Fruit fly (Drosophila melanogaster) whole organism, embryonic: ENCODE measurements around the gene Gpo3.
A peak's percentile ranks its signal among the peaks of the same experiment; 100 is the strongest.

Experiments
- Abd-B ChIP-seq: fragments of 200-800 bp; sonication (Bioruptor generic); optimal IDR thresholded peaks from 2 replicates; lab custom pipeline; 2018; ENCODE audit warnings: missing biosample characterization, mild to moderate bottlenecking, missing genetic modification characterization, moderate library complexity
- Atf-2 ChIP-seq: fragments of 200-800 bp; sonication (Bioruptor generic); optimal IDR thresholded peaks from 2 replicates; lab custom pipeline; 2016; ENCODE audit warnings: missing biosample characterization, missing genetic modification characterization
- Atf6 ChIP-seq: fragments of 200-800 bp; sonication (Bioruptor generic); IDR thresholded peaks from 2 replicates; pipeline ENCODE4 v1.3.6; 2022; ENCODE audit warnings: missing biosample characterization, missing genetic modification characterization
- C15 ChIP-seq: fragments of 200-800 bp; sonication (Bioruptor generic); IDR thresholded peaks from 3 replicates; pipeline ENCODE4 v1.3.6; 2022; ENCODE audit warnings: missing biosample characterization, missing genetic modification characterization
- CG10147 ChIP-seq: fragments of 200-800 bp; sonication (Bioruptor generic); optimal IDR thresholded peaks from 2 replicates; lab custom pipeline; 2019; ENCODE audit warnings: missing biosample characterization, mild to moderate bottlenecking, missing genetic modification characterization, moderate library complexity
- CG10979 ChIP-seq: fragments of 200-800 bp; sonication (Bioruptor generic); optimal IDR thresholded peaks from 2 replicates; lab custom pipeline; 2018; ENCODE audit warnings: missing biosample characterization, mild to moderate bottlenecking, missing genetic modification characterization, moderate library complexity
- CG11696 ChIP-seq: fragments of 200-800 bp; sonication (Bioruptor generic); IDR thresholded peaks from 2 replicates; pipeline ENCODE4 v1.3.6; 2022; ENCODE audit warnings: missing biosample characterization, missing genetic modification characterization
- CG13287 ChIP-seq: fragments of 200-800 bp; sonication (Bioruptor generic); IDR thresholded peaks from 2 replicates; pipeline ENCODE4 v1.3.6; 2022; ENCODE audit warnings: missing biosample characterization, missing genetic modification characterization; ENCODE audit not compliant: partially characterized antibody
- CG13894 ChIP-seq: fragments of 200-800 bp; sonication (Bioruptor generic); optimal IDR thresholded peaks from 3 replicates; lab custom pipeline; 2018; ENCODE audit warnings: missing biosample characterization, mild to moderate bottlenecking, missing genetic modification characterization, moderate library complexity
- CG14710 ChIP-seq: fragments of 200-800 bp; sonication (Bioruptor generic); optimal IDR thresholded peaks from 3 replicates; lab custom pipeline; 2019; ENCODE audit warnings: missing biosample characterization, mild to moderate bottlenecking, missing genetic modification characterization, moderate library complexity
- CG14860 ChIP-seq: fragments of 200-800 bp; sonication (Bioruptor generic); IDR thresholded peaks from 3 replicates; pipeline ENCODE4 v1.3.6; 2022; ENCODE audit warnings: missing biosample characterization, missing genetic modification characterization; ENCODE audit not compliant: partially characterized antibody
- CG15269 ChIP-seq: fragments of 200-800 bp; sonication (Bioruptor generic); optimal IDR thresholded peaks from 2 replicates; lab custom pipeline; 2018; ENCODE audit warnings: missing biosample characterization, mild to moderate bottlenecking, missing genetic modification characterization, moderate library complexity
- CG1529 ChIP-seq: fragments of 200-800 bp; sonication (Bioruptor generic); optimal IDR thresholded peaks from 3 replicates; lab custom pipeline; 2018; ENCODE audit warnings: missing biosample characterization, missing genetic modification characterization
- CG15479 ChIP-seq: fragments of 200-800 bp; sonication (Bioruptor generic); optimal IDR thresholded peaks from 3 replicates; lab custom pipeline; 2019; ENCODE audit warnings: missing biosample characterization, mild to moderate bottlenecking, missing genetic modification characterization, moderate library complexity
- CG16815 ChIP-seq: fragments of 200-800 bp; sonication (Bioruptor generic); optimal IDR thresholded peaks from 3 replicates; lab custom pipeline; 2017; ENCODE audit warnings: missing biosample characterization, mild to moderate bottlenecking, missing genetic modification characterization
- CG2116 ChIP-seq: fragments of 200-800 bp; sonication (Bioruptor generic); optimal IDR thresholded peaks from 3 replicates; lab custom pipeline; 2018; ENCODE audit warnings: missing biosample characterization, mild to moderate bottlenecking, missing genetic modification characterization
- CG2875 ChIP-seq: fragments of 200-800 bp; sonication (Bioruptor generic); optimal IDR thresholded peaks from 2 replicates; lab custom pipeline; 2017; ENCODE audit warnings: missing biosample characterization, mild to moderate bottlenecking, missing genetic modification characterization, missing genetic modification reagents
- CG2889 ChIP-seq: fragments of 200-800 bp; sonication (Bioruptor generic); IDR thresholded peaks from 3 replicates; pipeline ENCODE4 v1.3.6; 2022; ENCODE audit warnings: missing biosample characterization, missing genetic modification characterization
- CG30431 ChIP-seq: fragments of 200-800 bp; sonication (Bioruptor generic); optimal IDR thresholded peaks from 2 replicates; lab custom pipeline; 2017; ENCODE audit warnings: missing biosample characterization, missing genetic modification characterization
- CG3847 ChIP-seq: fragments of 200-800 bp; sonication (Bioruptor generic); IDR thresholded peaks from 2 replicates; pipeline ENCODE4 v1.3.6; 2022; ENCODE audit warnings: missing biosample characterization, missing genetic modification characterization
- CG43689 ChIP-seq: fragments of 200-800 bp; sonication (Bioruptor generic); IDR thresholded peaks from 2 replicates; pipeline ENCODE4 v1.3.6; 2022; ENCODE audit warnings: missing biosample characterization, missing genetic modification characterization
- CG4424 ChIP-seq: fragments of 200-800 bp; sonication (Bioruptor generic); optimal IDR thresholded peaks from 3 replicates; lab custom pipeline; 2016; ENCODE audit warnings: missing biosample characterization, missing genetic modification characterization
- CG5245 ChIP-seq: fragments of 200-800 bp; sonication (Bioruptor generic); optimal IDR thresholded peaks from 3 replicates; lab custom pipeline; 2016; ENCODE audit warnings: missing biosample characterization, missing genetic modification characterization
- CG6683 ChIP-seq: fragments of 200-800 bp; sonication (Bioruptor generic); optimal IDR thresholded peaks from 2 replicates; lab custom pipeline; 2017; ENCODE audit warnings: missing biosample characterization, mild to moderate bottlenecking, missing genetic modification characterization, missing genetic modification reagents
- CG8765 ChIP-seq: fragments of 200-800 bp; sonication (Bioruptor generic); IDR thresholded peaks from 2 replicates; pipeline ENCODE4 v1.3.6; 2022; ENCODE audit warnings: missing biosample characterization, missing genetic modification characterization
- Chrac-16 ChIP-seq: fragments of 200-800 bp; sonication (Bioruptor generic); optimal IDR thresholded peaks from 3 replicates; lab custom pipeline; 2016; ENCODE audit warnings: missing biosample characterization, missing genetic modification characterization
- Fer2 ChIP-seq: fragments of 200-800 bp; sonication (Bioruptor generic); optimal IDR thresholded peaks from 2 replicates; lab custom pipeline; 2018; ENCODE audit warnings: missing biosample characterization, mild to moderate bottlenecking, missing genetic modification characterization, moderate library complexity
- H15 ChIP-seq: fragments of 200-800 bp; sonication (Bioruptor generic); IDR thresholded peaks from 3 replicates; pipeline ENCODE4 v1.3.6; 2022; ENCODE audit warnings: missing biosample characterization, missing genetic modification characterization
- HHEX ChIP-seq: fragments of 200-800 bp; sonication (Bioruptor generic); optimal IDR thresholded peaks from 3 replicates; lab custom pipeline; 2017; ENCODE audit warnings: missing biosample characterization, mild to moderate bottlenecking, missing genetic modification characterization, missing genetic modification reagents
- HLH3B ChIP-seq: fragments of 200-800 bp; sonication (Bioruptor generic); IDR thresholded peaks from 2 replicates; pipeline ENCODE4 v1.3.6; 2022; ENCODE audit warnings: missing biosample characterization, missing genetic modification characterization
- MESR4 ChIP-seq: fragments of 200-800 bp; sonication (Bioruptor generic); optimal IDR thresholded peaks from 2 replicates; lab custom pipeline; 2018; ENCODE audit warnings: missing biosample characterization, mild to moderate bottlenecking, missing genetic modification characterization, moderate library complexity
- Mes4 ChIP-seq: fragments of 200-800 bp; sonication (Bioruptor generic); optimal IDR thresholded peaks from 2 replicates; lab custom pipeline; 2016; ENCODE audit warnings: missing biosample characterization, missing genetic modification characterization
- ac ChIP-seq: fragments of 200-800 bp; sonication (Bioruptor generic); optimal IDR thresholded peaks from 3 replicates; lab custom pipeline; 2017; ENCODE audit warnings: missing biosample characterization, mild to moderate bottlenecking, missing genetic modification characterization
- da ChIP-seq: fragments of 200-800 bp; sonication (Bioruptor generic); optimal IDR thresholded peaks from 2 replicates; lab custom pipeline; 2016; ENCODE audit warnings: missing biosample characterization, missing genetic modification characterization
- ems ChIP-seq: fragments of 200-800 bp; sonication (Bioruptor generic); optimal IDR thresholded peaks from 3 replicates; lab custom pipeline; 2016; ENCODE audit warnings: missing biosample characterization, missing genetic modification characterization
- eyg ChIP-seq: fragments of 200-800 bp; sonication (Bioruptor generic); optimal IDR thresholded peaks from 3 replicates; lab custom pipeline; 2016; ENCODE audit warnings: missing biosample characterization, missing genetic modification characterization
- fd102C ChIP-seq: fragments of 200-800 bp; sonication (Bioruptor generic); optimal IDR thresholded peaks from 2 replicates; lab custom pipeline; 2018; ENCODE audit warnings: missing biosample characterization, mild to moderate bottlenecking, missing genetic modification characterization, moderate library complexity
- org-1 ChIP-seq: fragments of 200-800 bp; sonication (Bioruptor generic); optimal IDR thresholded peaks from 2 replicates; lab custom pipeline; 2017; ENCODE audit warnings: missing biosample characterization, missing genetic modification characterization
- prd ChIP-seq, 3 experiments: fragments of >200 bp in 2 of 3; fragments of 200-800 bp in 1 of 3; sonication (Bioruptor generic) in 1 of 3; optimal IDR thresholded peaks in 2 of 3; IDR thresholded peaks in 1 of 3; 2 replicates in 2 of 3; 3 replicates in 1 of 3; pipeline versions ENCODE4 v1.3.6 to Lab custom; 2017 to 2022; ENCODE audit warnings: missing biosample characterization in 1 of 3, missing genetic modification characterization in 1 of 3
- ro ChIP-seq: fragments of 200-800 bp; sonication (Bioruptor generic); IDR thresholded peaks from 2 replicates; pipeline ENCODE4 v1.3.6; 2022; ENCODE audit warnings: missing biosample characterization, missing genetic modification characterization
- sd ChIP-seq: fragments of 200-800 bp; sonication (Bioruptor generic); optimal IDR thresholded peaks from 3 replicates; lab custom pipeline; 2018; ENCODE audit warnings: missing biosample characterization, mild to moderate bottlenecking, missing genetic modification characterization, moderate library complexity
- shn ChIP-seq: fragments of 200-800 bp; sonication (Bioruptor generic); optimal IDR thresholded peaks from 3 replicates; lab custom pipeline; 2016; ENCODE audit warnings: missing biosample characterization, missing genetic modification characterization
- toy ChIP-seq: fragments of 200-800 bp; sonication (Bioruptor generic); IDR thresholded peaks from 2 replicates; pipeline ENCODE4 v1.3.6; 2022; ENCODE audit warnings: missing biosample characterization, missing genetic modification characterization
- tup ChIP-seq: fragments of 200-800 bp; sonication (Bioruptor generic); optimal IDR thresholded peaks from 2 replicates; lab custom pipeline; 2016; ENCODE audit warnings: missing biosample characterization, mild to moderate bottlenecking, missing genetic modification characterization, moderate library complexity
- unc-4 ChIP-seq: fragments of 200-800 bp; sonication (Bioruptor generic); IDR thresholded peaks from 2 replicates; pipeline ENCODE4 v1.3.6; 2022; ENCODE audit warnings: missing biosample characterization, missing genetic modification characterization; ENCODE audit not compliant: partially characterized antibody
- wdn ChIP-seq: fragments of 200-800 bp; sonication (Bioruptor generic); IDR thresholded peaks from 2 replicates; pipeline ENCODE4 v1.3.6; 2022; ENCODE audit warnings: missing biosample characterization, missing genetic modification characterization
- wor ChIP-seq: fragments of 200-800 bp; sonication (Bioruptor generic); IDR thresholded peaks from 2 replicates; pipeline ENCODE4 v1.3.6; 2022; ENCODE audit warnings: missing biosample characterization, missing genetic modification characterization
- yki ChIP-seq: fragments of >200 bp; optimal IDR thresholded peaks from 3 replicates; lab custom pipeline; 2018
- z ChIP-seq: fragments of 200-800 bp; sonication (Bioruptor generic); IDR thresholded peaks from 3 replicates; pipeline ENCODE4 v1.3.6; 2022; ENCODE audit warnings: missing biosample characterization, missing genetic modification characterization
- zfh1 ChIP-seq: fragments of 200-800 bp; sonication (Bioruptor generic); IDR thresholded peaks from 3 replicates; pipeline ENCODE4 v1.3.6; 2022; ENCODE audit warnings: missing biosample characterization, missing genetic modification characterization

The Gpo3 gene

DNA sequence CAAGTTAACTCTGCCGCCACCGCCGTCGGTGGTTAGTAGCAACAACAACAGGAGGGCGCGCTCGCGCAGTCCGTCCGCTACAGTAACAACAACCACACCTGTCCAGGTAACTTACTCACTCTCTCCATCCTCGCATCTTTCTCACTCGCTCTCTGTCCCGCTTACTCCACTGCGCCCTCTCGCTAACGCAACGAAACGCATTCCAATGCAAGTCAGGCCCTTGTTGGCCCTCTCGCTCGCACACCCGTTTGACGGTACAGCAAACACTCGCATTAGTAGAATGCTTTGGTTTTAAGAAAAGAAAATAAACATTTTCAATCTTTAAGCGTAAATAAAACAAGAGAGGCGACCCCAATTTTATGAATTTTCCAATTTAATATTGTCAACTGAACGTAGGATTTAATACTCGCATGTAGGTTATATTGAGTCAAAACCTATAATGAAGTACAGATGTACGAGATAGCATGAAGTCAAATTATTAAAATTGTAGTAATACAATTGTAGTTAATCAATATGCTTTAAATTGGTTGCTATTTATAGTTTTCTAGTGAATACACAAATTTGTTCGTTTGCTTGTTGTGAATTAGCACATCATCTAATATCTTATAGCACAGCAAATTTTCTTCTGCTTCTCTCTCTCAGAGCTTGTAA lies 41.9 kb upstream of the Gpo3 start (continued):
- TF ChIP-seq toy (GFP tag; lab: Robert Waterston, UW) (no peak), CG10147 (GFP tag; lab: Kevin White, UChicago) (no peak), yki (lab: Kevin White, UChicago) (no peak), org-1 (GFP tag; lab: Kevin White, UChicago) (no peak), prd (optimal IDR thresholded peaks at IDR 0.05; lab: Kevin White, UChicago) (no peak), prd (GFP tag; IDR thresholded peaks at IDR 0.05; lab: Robert Waterston, UW) (no peak; the same call in 2 of the 3 replicates), Abd-B (GFP tag; lab: Kevin White, UChicago) (no peak), H15 (no peak), Mes4 (GFP tag; lab: Kevin White, UChicago) (peak; percentile 13), ac (GFP tag; lab: Kevin White, UChicago) (no peak), sd (peak; percentile 95), CG10979 (tag; lab: Kevin White, UChicago) (peak; percentile 45), Fer2 (tag; lab: Kevin White, UChicago) (no peak), CG13287 (GFP tag; lab: Robert Waterston, UW) (no peak), zfh1 (peak; percentile 12; the same call in 1 of the 3 replicates), CG14710 (peak; percentile 19), CG11696 (GFP tag; lab: Robert Waterston, UW) (no peak), eyg (GFP tag; lab: Kevin White, UChicago) (no peak), HHEX (no peak), da (GFP tag; lab: Kevin White, UChicago) (no peak), Atf-2 (GFP tag; lab: Kevin White, UChicago) (peak; percentile 6), shn (GFP tag; lab: Kevin White, UChicago) (peak; percentile 15), CG2889 (0 out of 3 replicates have a peak, but pooled peaks have one; percentile 28), CG4424 (GFP tag; lab: Kevin White, UChicago) (peak; percentile 26), CG16815 (GFP tag; lab: Kevin White, UChicago) (no peak), CG2875 (GFP tag; lab: Kevin White, UChicago) (no peak), CG30431 (GFP tag; lab: Kevin White, UChicago) (peak; percentile 49), Atf6 (no peak), CG15269 (no peak), wdn (GFP tag; lab: Robert Waterston, UW) (no peak), Chrac-16 (GFP tag; lab: Kevin White, UChicago) (peak; percentile 25), wor (peak; percentile 38; the same call in 1 of the 2 replicates), MESR4 (GFP tag; lab: Kevin White, UChicago) (no peak), CG14860 (GFP tag; lab: Robert Waterston, UW) (no peak), C15 (GFP tag; lab: Robert Waterston, UW) (no peak), CG8765 (GFP tag; lab: Robert Waterston, UW) (no peak), CG3847 (GFP tag; lab: Robert Waterston, UW) (0 out of 2 replicates have a peak, but pooled peaks have one; percentile 16), z (GFP tag; lab: Robert Waterston, UW) (peak; percentile 89), CG1529 (no peak), HLH3B (GFP tag; lab: Robert Waterston, UW) (0 out of 2 replicates have a peak, but pooled peaks have one; percentile 14), unc-4 (GFP tag; lab: Robert Waterston, UW) (no peak), CG6683 (GFP tag; lab: Kevin White, UChicago) (no peak), ems (no peak), tup (GFP tag; lab: Kevin White, UChicago) (no peak), CG43689 (GFP tag; lab: Robert Waterston, UW) (no peak), ro (GFP tag; lab: Robert Waterston, UW) (no peak), fd102C (GFP tag; lab: Kevin White, UChicago) (no peak), CG2116 (GFP tag; lab: Kevin White, UChicago) (no peak), CG5245 (GFP tag; lab: Kevin White, UChicago) (no peak), CG13894 (no peak), CG15479 (no peak)
